Worm (Caenorhabditis elegans): ENCODE data around the gene Y39B6A.1.

Y39B6A.1 gene

ce11 chrV:19228958-19229357 lies 25.6 kb upstream of the Y39B6A.1 start:
- peak; percentile 20 for TF ChIP-seq ceh-36 (tag; optimal IDR thresholded peaks at IDR 0.05)

ce11 chrV:19217675-19218074 lies 14.3 kb upstream of the Y39B6A.1 start, which contains the start of gene oac-49:
oac-49 (plus strand) TSS chrV:19217975.
- no peak for TF ChIP-seq hmg-4 (GFP tag; optimal IDR thresholded peaks at IDR 0.05)
- no peak for TF ChIP-seq pes-1 (GFP tag; IDR thresholded peaks at IDR 0.05)
- TF ChIP-seq hmbx-1 (tag; optimal IDR thresholded peaks at IDR 0.05), result no peak
- TF ChIP-seq B0310.2 (tag; optimal IDR thresholded peaks at IDR 0.05), result no peak
- no peak for TF ChIP-seq tra-4 (tag; optimal IDR thresholded peaks at IDR 0.05)
- TF ChIP-seq F13C5.2 (tag; optimal IDR thresholded peaks at IDR 0.05), result no peak
- TF ChIP-seq ceh-13 (GFP tag; optimal IDR thresholded peaks at IDR 0.05), result no peak
- no peak for TF ChIP-seq tbx-11 (GFP tag; IDR thresholded peaks at IDR 0.05)
- no peak for TF ChIP-seq ceh-36 (tag; optimal IDR thresholded peaks at IDR 0.05)
- TF ChIP-seq scrt-1 (GFP tag; IDR thresholded peaks at IDR 0.05), result no peak
- TF ChIP-seq aly-1 (tag; optimal IDR thresholded peaks at IDR 0.05), result no peak
- no peak for TF ChIP-seq sea-1 (GFP tag; conservative IDR thresholded peaks at IDR 0.05)
- TF ChIP-seq ets-7 (tag; optimal IDR thresholded peaks at IDR 0.05), result no peak

ce11 chrV:19217104-19217503 lies 13.7 kb upstream of the Y39B6A.1 start, which contains the start of gene srr-2:
srr-2 (minus strand) TSS chrV:19217176.
- TF ChIP-seq ceh-13 (GFP tag; optimal IDR thresholded peaks at IDR 0.05) (no peak), ceh-36 (tag; optimal IDR thresholded peaks at IDR 0.05) (no peak), flt-1 (GFP tag; IDR thresholded peaks at IDR 0.05) (no peak), ama-1 (optimal IDR thresholded peaks at IDR 0.05) (no peak), hmbx-1 (tag; optimal IDR thresholded peaks at IDR 0.05) (no peak), tbx-37 (GFP tag; conservative IDR thresholded peaks at IDR 0.05) (no peak), tra-4 (tag; optimal IDR thresholded peaks at IDR 0.05) (no peak), pes-1 (GFP tag; IDR thresholded peaks at IDR 0.05) (no peak), hmg-4 (GFP tag; optimal IDR thresholded peaks at IDR 0.05) (no peak), tbx-11 (GFP tag; IDR thresholded peaks at IDR 0.05) (no peak)

- TF ChIP-seq ets-7 (tag; optimal IDR thresholded peaks at IDR 0.05), result no peak
Measured at ce11 chrV:19212354-19212753, 8.9 kb upstream of the Y39B6A.1 start.

ce11 chrV:19211795-19212194 lies 8.4 kb upstream of the Y39B6A.1 start, which contains the start of gene nhr-79:
nhr-79 (minus strand) TSS chrV:19211895.
- TF ChIP-seq B0310.2 (tag; optimal IDR thresholded peaks at IDR 0.05) (no peak), scrt-1 (GFP tag; IDR thresholded peaks at IDR 0.05) (no peak), ceh-13 (GFP tag; optimal IDR thresholded peaks at IDR 0.05) (no peak), sea-1 (GFP tag; conservative IDR thresholded peaks at IDR 0.05) (no peak), ets-7 (tag; optimal IDR thresholded peaks at IDR 0.05) (no peak), tbx-37 (GFP tag; conservative IDR thresholded peaks at IDR 0.05) (no peak), aly-1 (tag; optimal IDR thresholded peaks at IDR 0.05) (no peak), tbx-11 (GFP tag; IDR thresholded peaks at IDR 0.05) (no peak), F13C5.2 (tag; optimal IDR thresholded peaks at IDR 0.05) (no peak), ama-1 (optimal IDR thresholded peaks at IDR 0.05) (no peak), hnd-1 (tag; optimal IDR thresholded peaks at IDR 0.05) (no peak), tra-4 (tag; optimal IDR thresholded peaks at IDR 0.05) (no peak), flt-1 (GFP tag; IDR thresholded peaks at IDR 0.05) (no peak), hmbx-1 (tag; optimal IDR thresholded peaks at IDR 0.05) (no peak), pes-1 (GFP tag; IDR thresholded peaks at IDR 0.05) (no peak), ceh-36 (tag; optimal IDR thresholded peaks at IDR 0.05) (no peak), hmg-4 (GFP tag; optimal IDR thresholded peaks at IDR 0.05) (no peak)

- TF ChIP-seq tra-4 (tag; optimal IDR thresholded peaks at IDR 0.05) (no peak), aly-1 (tag; optimal IDR thresholded peaks at IDR 0.05) (no peak), scrt-1 (GFP tag; IDR thresholded peaks at IDR 0.05) (no peak), hnd-1 (tag; optimal IDR thresholded peaks at IDR 0.05) (no peak), tbx-11 (GFP tag; IDR thresholded peaks at IDR 0.05) (no peak)
Measured at ce11 chrV:19206911-19207310, 3.5 kb upstream of the Y39B6A.1 start.

- no peak for TF ChIP-seq hmbx-1 (tag; optimal IDR thresholded peaks at IDR 0.05)
- no peak for TF ChIP-seq ceh-36 (tag; optimal IDR thresholded peaks at IDR 0.05)
- TF ChIP-seq sea-1 (GFP tag; conservative IDR thresholded peaks at IDR 0.05), result no peak
- no peak for TF ChIP-seq scrt-1 (GFP tag; IDR thresholded peaks at IDR 0.05)
- TF ChIP-seq hmg-4 (GFP tag; optimal IDR thresholded peaks at IDR 0.05), result no peak
- no peak for TF ChIP-seq ama-1 (optimal IDR thresholded peaks at IDR 0.05)
- no peak for TF ChIP-seq aly-1 (tag; optimal IDR thresholded peaks at IDR 0.05)
- no peak for TF ChIP-seq flt-1 (GFP tag; IDR thresholded peaks at IDR 0.05)
- no peak for TF ChIP-seq hnd-1 (tag; optimal IDR thresholded peaks at IDR 0.05)
- no peak for TF ChIP-seq tbx-11 (GFP tag; IDR thresholded peaks at IDR 0.05)
- TF ChIP-seq ets-7 (tag; optimal IDR thresholded peaks at IDR 0.05), result no peak
- TF ChIP-seq tra-4 (tag; optimal IDR thresholded peaks at IDR 0.05), result no peak
- no peak for TF ChIP-seq ceh-13 (GFP tag; optimal IDR thresholded peaks at IDR 0.05)
- TF ChIP-seq F13C5.2 (tag; optimal IDR thresholded peaks at IDR 0.05), result no peak
- TF ChIP-seq pes-1 (GFP tag; IDR thresholded peaks at IDR 0.05), result no peak
- TF ChIP-seq B0310.2 (tag; optimal IDR thresholded peaks at IDR 0.05), result no peak
- TF ChIP-seq tbx-37 (GFP tag; conservative IDR thresholded peaks at IDR 0.05), result no peak
Measured at ce11 chrV:19205450-19205849, 2.0 kb upstream of the Y39B6A.1 start.

ce11 chrV:19202800-19203199 lies 607 bp downstream of the Y39B6A.1 start:
- TF ChIP-seq pes-1 (GFP tag; IDR thresholded peaks at IDR 0.05), result no peak

ce11 chrV:19201190-19201589 lies 2.2 kb downstream of the Y39B6A.1 start:
- no peak for TF ChIP-seq ceh-13 (GFP tag; optimal IDR thresholded peaks at IDR 0.05)
- no peak for TF ChIP-seq tbx-11 (GFP tag; IDR thresholded peaks at IDR 0.05)
- no peak for TF ChIP-seq scrt-1 (GFP tag; IDR thresholded peaks at IDR 0.05)
- no peak for TF ChIP-seq ets-7 (tag; optimal IDR thresholded peaks at IDR 0.05)
- TF ChIP-seq tra-4 (tag; optimal IDR thresholded peaks at IDR 0.05), result no peak
- TF ChIP-seq ama-1 (optimal IDR thresholded peaks at IDR 0.05), result no peak
- no peak for TF ChIP-seq B0310.2 (tag; optimal IDR thresholded peaks at IDR 0.05)
- no peak for TF ChIP-seq ceh-36 (tag; optimal IDR thresholded peaks at IDR 0.05)
- TF ChIP-seq flt-1 (GFP tag; IDR thresholded peaks at IDR 0.05), result no peak
- no peak for TF ChIP-seq sea-1 (GFP tag; conservative IDR thresholded peaks at IDR 0.05)
- TF ChIP-seq hmbx-1 (tag; optimal IDR thresholded peaks at IDR 0.05), result no peak
- no peak for TF ChIP-seq hmg-4 (GFP tag; optimal IDR thresholded peaks at IDR 0.05)
- no peak for TF ChIP-seq aly-1 (tag; optimal IDR thresholded peaks at IDR 0.05)
- TF ChIP-seq tbx-37 (GFP tag; conservative IDR thresholded peaks at IDR 0.05), result no peak
- TF ChIP-seq F13C5.2 (tag; optimal IDR thresholded peaks at IDR 0.05), result no peak
- TF ChIP-seq pes-1 (GFP tag; IDR thresholded peaks at IDR 0.05), result no peak
- TF ChIP-seq hnd-1 (tag; optimal IDR thresholded peaks at IDR 0.05), result no peak
